Worm (Caenorhabditis elegans): ENCODE measurements around the gene inpp-4B.

ce11 chrIII:10231641-10232040 is 35.0 kb downstream of the inpp-4B start:
- TF ChIP-seq tbx-11 (GFP tag; IDR thresholded peaks at IDR 0.05) (no peak), ama-1 (optimal IDR thresholded peaks at IDR 0.05) (no peak), scrt-1 (GFP tag; IDR thresholded peaks at IDR 0.05) (no peak), ets-7 (tag; optimal IDR thresholded peaks at IDR 0.05) (no peak)

All from whole organism, early embryonic.